Worm (Caenorhabditis elegans): ENCODE data around the gene nlp-82.

The nlp-82 gene

DNA sequence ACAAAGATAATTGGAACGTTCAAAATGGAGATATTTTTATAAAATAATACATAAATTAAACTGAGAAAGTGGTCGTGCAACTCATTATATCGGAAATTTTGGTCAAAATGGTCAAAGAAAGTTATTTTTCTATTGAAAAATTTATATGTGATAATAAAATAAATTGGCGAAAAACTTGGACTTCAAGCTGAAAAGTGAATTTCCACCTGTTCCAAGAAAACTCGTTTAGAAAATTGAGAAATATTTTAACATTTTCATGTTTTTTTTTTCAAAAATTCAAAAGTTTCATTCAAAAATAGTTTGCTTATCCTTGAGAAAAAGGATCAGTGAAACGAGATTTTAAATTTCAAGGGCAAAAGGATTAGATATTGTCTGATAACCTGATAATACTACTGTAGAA, 24.9 kb upstream of the nlp-82 start:
- no peak for TF ChIP-seq unc-62 (GFP tag; optimal IDR thresholded peaks at IDR 0.05)

DNA sequence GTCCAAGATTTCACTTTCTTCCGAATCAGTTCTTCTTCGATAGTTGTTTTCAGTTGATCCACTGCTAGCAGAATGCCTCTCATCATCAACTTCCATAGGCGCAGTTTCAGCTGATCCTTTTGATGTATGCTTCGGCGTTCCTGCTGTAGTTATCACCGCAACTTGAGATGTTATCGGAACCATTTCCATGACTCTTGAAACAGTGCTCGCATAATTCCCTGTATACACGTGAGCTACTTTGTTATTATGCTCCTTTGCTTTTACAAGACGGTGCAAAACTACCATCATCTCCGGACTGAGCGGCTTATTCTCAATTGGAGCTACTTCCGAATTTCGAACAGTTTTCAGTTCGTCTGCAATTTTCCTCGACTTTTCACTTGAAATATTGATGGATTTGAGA, 23.1 kb upstream of the nlp-82 start:
- TF ChIP-seq unc-62 (GFP tag; optimal IDR thresholded peaks at IDR 0.05): no peak

DNA sequence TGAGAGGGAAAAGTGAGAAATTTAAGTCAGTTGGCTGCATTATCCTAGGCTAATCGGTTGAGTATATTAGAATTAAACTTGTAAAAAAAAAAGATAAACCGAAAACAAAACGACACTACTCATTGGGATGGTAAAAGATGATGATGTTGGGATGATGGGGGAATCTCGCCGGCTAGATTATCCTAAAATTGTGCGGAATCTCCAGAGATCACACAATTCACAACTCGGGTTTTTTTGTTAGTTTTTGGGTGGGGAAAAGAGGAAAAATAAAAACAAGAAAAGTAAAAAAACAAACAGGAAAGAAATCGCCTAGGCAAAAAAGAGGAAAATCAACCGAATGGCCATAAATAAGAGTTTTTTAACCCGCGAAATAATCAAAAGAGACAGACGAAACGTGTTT, 21.1 kb upstream of the nlp-82 start:
- no peak for TF ChIP-seq unc-62 (GFP tag; optimal IDR thresholded peaks at IDR 0.05)

DNA sequence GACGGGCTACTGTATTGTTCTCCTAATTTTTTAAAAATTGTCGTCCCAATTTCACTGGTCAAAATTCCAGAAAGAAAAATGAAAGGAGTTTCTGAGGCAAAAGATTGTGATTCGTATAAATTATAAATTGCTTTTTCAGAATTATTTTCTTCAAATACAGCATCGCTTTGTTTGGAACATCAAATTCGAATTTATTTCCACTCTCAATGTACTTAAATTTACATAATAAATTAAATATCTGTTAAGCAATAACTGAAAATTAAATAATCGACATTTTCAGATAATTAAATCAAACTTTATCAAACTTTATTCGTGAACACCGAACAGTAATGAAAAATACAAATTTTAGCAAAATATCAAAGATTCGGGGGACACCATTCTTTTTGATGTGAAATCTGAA, 20.6 kb upstream of the nlp-82 start:
- no peak for TF ChIP-seq unc-62 (GFP tag; optimal IDR thresholded peaks at IDR 0.05)

DNA sequence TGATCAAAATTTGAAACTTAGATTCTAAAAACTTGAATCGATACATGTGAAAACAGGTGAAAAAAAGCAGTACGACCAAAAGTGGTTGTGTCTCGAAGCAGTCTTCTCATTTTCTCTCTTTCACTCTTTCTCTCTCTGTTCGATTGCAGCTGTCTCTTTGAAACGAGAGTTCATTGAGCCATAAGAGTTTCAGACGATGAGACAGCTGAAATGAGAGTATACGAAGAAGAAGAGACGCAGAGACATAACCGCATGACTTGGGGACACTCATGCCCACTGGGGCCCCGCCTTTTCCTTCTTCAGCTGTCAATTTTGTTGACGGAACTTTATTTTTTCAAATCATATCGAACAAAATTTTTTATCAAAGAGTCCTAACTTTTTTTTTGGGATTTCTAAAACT, 19.9 kb upstream of the nlp-82 start:
- TF ChIP-seq unc-62 (GFP tag; optimal IDR thresholded peaks at IDR 0.05): no peak

DNA sequence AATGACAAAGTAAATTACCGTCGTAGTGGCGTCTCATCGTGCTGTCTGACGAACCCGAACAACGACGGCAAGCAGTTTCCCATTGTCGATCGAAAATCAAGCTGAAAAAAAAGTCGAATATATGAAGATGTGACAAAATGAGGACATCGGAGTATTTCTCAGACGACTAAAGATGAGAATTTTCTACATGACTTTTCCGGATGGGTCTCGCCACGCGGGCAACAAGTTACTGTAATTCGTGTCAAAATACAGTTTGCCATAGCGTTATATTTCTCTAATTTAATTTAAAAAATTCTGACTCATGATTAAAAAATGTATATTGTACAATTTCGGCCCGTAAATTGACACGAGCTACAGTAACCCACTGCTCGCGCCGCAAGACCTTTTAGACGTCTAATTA, 18.9 kb upstream of the nlp-82 start, which contains the start of gene C01G6.4:
Gene C01G6.4 (minus strand): TSS at position 101 of the 400 bp plus-strand sequence.
- no peak for TF ChIP-seq unc-62 (GFP tag; optimal IDR thresholded peaks at IDR 0.05)

DNA sequence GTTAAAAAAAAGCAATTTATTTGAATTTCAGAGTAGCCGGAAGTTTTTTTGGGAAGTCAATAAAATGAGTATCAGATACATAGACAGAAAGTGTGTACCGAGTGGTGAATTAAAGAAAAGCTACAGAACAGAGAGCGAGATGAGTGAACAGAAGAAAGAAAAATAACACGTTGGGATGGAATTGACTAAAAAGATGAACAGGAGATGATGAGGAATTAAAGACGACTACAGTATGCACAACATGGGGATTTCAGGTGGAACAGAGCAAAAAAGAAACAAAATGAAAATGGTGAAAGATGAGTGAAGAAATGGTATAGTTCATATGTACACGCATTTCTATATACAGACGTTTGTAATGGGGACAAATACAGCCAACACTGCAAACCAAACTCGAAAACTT, 17.2 kb upstream of the nlp-82 start:
- no peak for TF ChIP-seq unc-62 (GFP tag; optimal IDR thresholded peaks at IDR 0.05)

DNA sequence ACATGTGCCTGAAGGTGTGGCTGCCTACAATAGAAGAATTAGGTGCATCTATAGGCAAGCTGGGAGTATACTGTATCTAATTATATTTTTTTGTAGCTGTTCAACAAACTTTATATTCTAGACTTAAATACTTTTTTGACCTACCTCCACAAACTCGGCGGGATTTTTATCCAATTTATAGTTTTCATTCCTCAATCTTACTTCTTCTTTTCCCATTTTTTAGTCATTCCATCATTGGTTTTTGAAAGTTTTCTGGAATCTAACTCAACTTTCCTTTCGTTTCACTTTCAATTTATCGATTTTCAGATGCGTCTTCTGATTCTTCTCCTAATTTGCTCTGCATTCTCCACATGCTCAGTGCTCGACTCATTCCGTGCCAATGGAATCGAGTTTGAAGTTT, 15.5 kb upstream of the nlp-82 start, which contains the start of gene C01G6.3:
Gene C01G6.3 (plus strand): TSS at position 301 of the 400 bp plus-strand sequence.
- TF ChIP-seq unc-62 (GFP tag; optimal IDR thresholded peaks at IDR 0.05): no peak

DNA sequence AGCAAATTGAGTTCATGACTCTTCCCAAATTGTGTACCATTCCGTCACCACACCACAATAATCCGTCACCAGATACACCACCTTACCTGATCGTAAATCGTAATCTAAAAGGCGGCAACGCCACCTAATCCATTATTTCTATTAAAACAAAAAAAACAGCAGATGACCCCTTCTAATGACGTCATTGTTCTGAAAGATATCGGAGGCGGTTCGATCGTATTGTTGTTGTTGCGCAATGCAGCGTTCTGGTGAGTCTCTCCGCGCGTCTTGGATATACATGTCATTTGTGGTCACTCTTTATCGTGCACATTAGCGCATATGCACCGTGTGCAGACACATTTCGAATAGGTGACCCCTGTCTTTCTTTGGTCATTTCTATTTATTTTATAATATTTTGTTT, 14.9 kb upstream of the nlp-82 start:
- no peak for TF ChIP-seq unc-62 (GFP tag; optimal IDR thresholded peaks at IDR 0.05)

DNA sequence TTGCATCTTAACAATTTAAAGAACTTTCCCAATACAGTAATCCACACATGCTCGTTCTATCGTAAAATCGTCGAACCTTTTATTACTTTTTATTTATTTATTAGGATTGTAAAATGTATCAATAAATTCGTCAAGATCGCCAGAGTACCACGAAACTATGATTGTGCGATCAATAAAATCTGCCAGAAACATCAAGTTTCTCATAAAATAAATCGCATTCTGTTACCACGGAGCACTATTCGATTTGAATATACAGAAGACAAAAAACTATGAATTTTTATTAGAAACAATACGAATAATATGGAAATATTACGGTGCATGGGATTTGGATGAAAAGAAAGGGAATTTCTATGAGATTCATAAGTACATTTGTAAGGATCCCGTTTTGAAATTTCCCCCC, 12.7 kb upstream of the nlp-82 start, which contains the start of gene C01G6.2:
Gene C01G6.2 (plus strand): TSS at position 301 of the 400 bp plus-strand sequence.
- no peak for TF ChIP-seq unc-62 (GFP tag; optimal IDR thresholded peaks at IDR 0.05)

DNA sequence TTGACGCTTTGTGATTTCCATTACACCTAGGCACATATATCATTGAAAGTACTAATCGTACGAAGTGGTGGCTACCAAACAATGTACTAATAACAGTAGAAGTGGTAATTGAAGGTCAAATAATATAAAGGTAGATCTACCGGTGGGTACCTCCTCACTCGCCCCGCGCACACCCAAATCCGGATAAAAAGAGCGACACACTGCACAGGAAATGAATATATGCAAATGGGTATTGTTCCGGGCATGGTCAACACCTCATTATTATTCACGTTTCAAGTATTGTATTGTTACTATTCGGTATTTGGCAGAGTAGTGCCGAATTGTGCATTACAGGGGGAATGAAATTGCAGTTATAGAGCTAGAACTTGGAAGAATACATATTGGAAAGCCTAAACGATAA, 12.2 kb upstream of the nlp-82 start:
- no peak for TF ChIP-seq unc-62 (GFP tag; optimal IDR thresholded peaks at IDR 0.05)

DNA sequence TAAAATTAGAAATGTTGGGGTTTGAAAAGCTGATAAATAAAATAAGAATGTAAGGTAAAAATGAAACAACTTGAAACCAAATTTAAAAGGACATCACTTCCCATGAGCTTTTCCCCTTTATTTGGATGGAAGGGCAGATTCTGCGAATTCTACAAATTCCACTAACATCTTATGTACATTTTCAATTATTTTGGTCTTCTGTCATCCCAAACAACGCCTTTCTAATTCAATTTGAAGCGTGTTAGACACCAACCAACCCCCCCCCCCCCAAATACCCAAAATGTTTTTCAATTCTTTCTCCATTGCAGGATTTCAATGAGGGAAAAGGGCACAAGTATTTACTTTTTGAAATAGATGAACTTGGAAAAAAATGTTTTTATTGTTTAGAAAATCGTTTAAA, 11.6 kb upstream of the nlp-82 start:
- TF ChIP-seq unc-62 (GFP tag; optimal IDR thresholded peaks at IDR 0.05): no peak

DNA sequence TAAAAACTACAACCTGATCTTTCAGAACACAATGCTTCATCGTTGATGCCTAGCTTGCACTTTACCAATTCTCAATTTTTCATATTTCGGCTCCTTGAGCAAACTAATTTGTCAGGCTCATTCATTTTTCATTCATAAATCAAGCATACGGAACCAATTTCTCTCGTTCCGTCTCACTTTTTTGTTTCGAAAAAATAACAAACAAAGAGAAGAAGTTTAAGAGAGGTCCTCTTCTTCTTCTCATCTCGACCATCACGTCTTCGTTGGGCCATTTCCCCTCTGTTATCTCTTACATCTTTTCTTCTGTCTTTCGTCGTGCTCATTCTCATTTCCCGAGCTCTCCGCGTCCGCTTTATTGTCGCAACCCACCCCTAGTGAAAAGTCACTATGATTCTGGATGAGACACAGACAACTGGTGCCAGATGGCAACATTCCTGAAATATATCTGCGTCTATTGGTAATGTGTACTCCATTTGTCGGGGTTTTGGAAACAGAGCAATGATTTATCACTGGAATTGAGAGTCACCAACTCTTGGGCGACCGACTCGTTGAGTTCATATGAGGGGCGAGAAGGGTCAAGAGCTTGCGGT, 10.7 kb upstream of the nlp-82 start:
- no peak for TF ChIP-seq unc-62 (GFP tag; optimal IDR thresholded peaks at IDR 0.05)

DNA sequence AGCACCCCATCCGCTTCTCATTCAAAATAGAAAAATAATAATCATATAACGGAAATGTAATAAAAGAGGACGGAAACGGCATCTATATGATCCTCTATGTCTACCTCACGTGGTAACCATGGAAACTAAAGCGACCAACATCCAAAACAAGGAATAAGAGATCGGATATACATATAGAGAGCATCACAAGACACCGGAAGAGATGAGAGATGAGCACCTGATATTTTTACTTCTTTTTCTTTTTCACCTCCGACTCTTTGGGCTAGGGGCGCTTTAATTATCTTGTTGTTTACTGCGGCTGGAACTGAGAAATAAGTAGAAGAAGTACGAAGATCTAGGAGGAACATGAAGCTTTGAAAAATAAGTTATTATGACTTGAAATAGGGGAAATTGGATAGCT, 9.7 kb upstream of the nlp-82 start:
- no peak for TF ChIP-seq unc-62 (GFP tag; optimal IDR thresholded peaks at IDR 0.05)

DNA sequence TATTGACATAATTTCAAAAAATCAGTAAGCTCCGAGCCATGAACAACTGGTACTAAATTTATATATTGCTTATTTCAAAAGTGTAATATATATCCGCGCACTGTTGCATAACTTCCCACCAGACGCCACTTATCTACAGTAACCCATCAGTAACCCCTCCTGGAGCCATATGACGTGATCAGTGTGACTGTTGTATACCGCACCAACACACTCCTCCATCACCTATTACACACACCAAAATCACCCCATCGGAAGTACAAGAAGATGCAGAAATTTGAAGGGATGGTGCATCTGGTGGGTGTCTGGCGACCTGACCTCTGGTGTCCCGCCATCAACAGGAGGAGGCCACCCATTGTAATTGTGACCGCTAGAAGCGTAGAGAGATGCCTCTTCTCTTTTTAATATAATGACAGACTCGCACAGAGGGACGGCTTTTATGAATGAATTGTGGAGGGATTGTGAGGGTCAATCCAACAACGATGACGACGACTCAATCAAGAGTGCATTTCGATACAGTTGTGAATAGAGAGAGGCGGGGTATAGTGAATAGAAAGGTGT, 8.8 kb upstream of the nlp-82 start:
- no peak for TF ChIP-seq unc-62 (GFP tag; optimal IDR thresholded peaks at IDR 0.05)

DNA sequence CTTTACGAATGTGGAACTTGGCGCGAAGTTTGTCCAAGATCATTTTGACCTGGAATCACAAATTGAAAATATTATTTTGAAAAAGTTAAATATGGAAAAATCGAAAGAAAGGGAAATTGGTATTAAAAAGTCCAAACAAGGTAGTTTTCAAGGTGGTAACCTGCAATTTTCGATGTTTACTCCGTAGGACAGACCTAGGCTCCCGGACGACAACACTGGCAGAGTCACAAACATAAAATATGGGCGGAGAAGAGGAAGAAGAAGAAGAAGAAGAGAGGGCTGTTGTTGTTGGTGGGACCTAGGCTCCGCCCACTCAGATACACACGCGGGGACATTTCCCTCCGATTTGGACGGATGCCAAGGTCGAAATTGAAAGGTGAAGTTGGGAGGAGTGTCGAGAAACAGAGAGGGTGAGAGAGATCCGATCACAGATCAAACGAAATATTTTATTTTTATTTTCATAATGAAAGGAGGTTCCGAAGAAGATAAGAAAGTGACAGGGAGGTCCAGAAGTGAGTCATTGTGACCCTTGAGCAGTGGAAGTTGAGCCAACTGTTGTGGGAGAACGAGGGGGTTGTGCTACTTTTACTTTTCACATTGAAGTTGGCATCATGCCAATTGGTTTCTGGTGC, 8.0 kb upstream of the nlp-82 start, which contains the start of gene aqp-2:
Gene aqp-2 (minus strand): TSS at position 51 of the 632 bp plus-strand sequence.
- TF ChIP-seq unc-62 (GFP tag; optimal IDR thresholded peaks at IDR 0.05): no peak

DNA sequence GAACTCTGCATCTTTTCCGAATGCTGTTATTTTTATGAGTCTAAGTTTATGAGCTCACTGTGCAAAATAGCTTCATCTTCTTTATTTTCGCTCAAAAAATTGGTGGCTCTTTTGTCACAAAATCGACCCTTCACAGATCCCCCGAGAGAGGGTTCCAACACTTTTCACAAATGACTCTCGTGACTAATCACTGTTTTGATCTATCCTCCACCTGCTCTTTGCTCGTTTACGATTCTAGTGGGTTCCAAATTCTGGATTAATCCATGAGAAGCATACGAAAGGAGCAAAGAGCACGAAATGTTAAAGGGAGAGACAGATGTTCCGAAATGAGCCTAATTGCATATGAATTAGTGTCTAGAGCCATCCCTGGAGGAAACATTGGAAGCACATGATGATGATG, 7.3 kb upstream of the nlp-82 start:
- TF ChIP-seq unc-62 (GFP tag; optimal IDR thresholded peaks at IDR 0.05): no peak
